Fruit fly (Drosophila melanogaster): ENCODE data around the gene Sf3b3.

Gene Sf3b3

dm6 chr3L:805642-806218 is 27.5 kb downstream of the Sf3b3 start (continued):
- TF ChIP-seq dac (GFP tag; optimal IDR thresholded peaks at IDR 0.05): peak; percentile 80
- no peak for TF ChIP-seq Blimp-1 (GFP tag; optimal IDR thresholded peaks at IDR 0.05)
- peak; percentile 59 for TF ChIP-seq cyc (GFP tag; optimal IDR thresholded peaks at IDR 0.05)
- no peak for TF ChIP-seq Eip93F (GFP tag; optimal IDR thresholded peaks at IDR 0.05)
- TF ChIP-seq CG6854 (GFP tag; optimal IDR thresholded peaks at IDR 0.05): peak; percentile 28
- peak; percentile 93 for TF ChIP-seq Eip78C (GFP tag)
- peak; percentile 64 for TF ChIP-seq Eip75B (GFP tag; optimal IDR thresholded peaks at IDR 0.05)
- TF ChIP-seq salr (GFP tag; optimal IDR thresholded peaks at IDR 0.05): peak; percentile 38 to 70
- peak; percentile 66 for TF ChIP-seq Met (GFP tag; optimal IDR thresholded peaks at IDR 0.05)
- TF ChIP-seq Sox15 (GFP tag; optimal IDR thresholded peaks at IDR 0.05): peak; percentile 35
- TF ChIP-seq CG32006 (GFP tag; optimal IDR thresholded peaks at IDR 0.05): peak; percentile 91
- peak; percentile 20 for TF ChIP-seq Hr38 (GFP tag; optimal IDR thresholded peaks at IDR 0.05)
- TF ChIP-seq spab (GFP tag; optimal IDR thresholded peaks at IDR 0.05): peak; percentile 70
- peak; percentile 63 for TF ChIP-seq CG6792 (GFP tag; optimal IDR thresholded peaks at IDR 0.05)
- peak; percentile 85 for TF ChIP-seq Lpt (GFP tag; optimal IDR thresholded peaks at IDR 0.05)
- TF ChIP-seq CG11762 (GFP tag; optimal IDR thresholded peaks at IDR 0.05; ENCODE audit: insufficient read depth): peak; percentile 62
- TF ChIP-seq fd85E (GFP tag; optimal IDR thresholded peaks at IDR 0.05): peak; percentile 5
- TF ChIP-seq CG8632 (GFP tag; optimal IDR thresholded peaks at IDR 0.05): no peak

- no peak for TF ChIP-seq Lpt (GFP tag; optimal IDR thresholded peaks at IDR 0.05)
- peak; percentile 61 for TF ChIP-seq pdm3 (GFP tag; optimal IDR thresholded peaks at IDR 0.05)
- TF ChIP-seq Sox15 (GFP tag; optimal IDR thresholded peaks at IDR 0.05): no peak
- peak; percentile 33 for TF ChIP-seq CG32006 (GFP tag; optimal IDR thresholded peaks at IDR 0.05)
- TF ChIP-seq CG6163 (GFP tag; IDR thresholded peaks at IDR 0.05): peak; percentile 62; the same call in 2 of the 3 replicates
- peak; percentile 65 for TF ChIP-seq Sox102F (GFP tag; optimal IDR thresholded peaks at IDR 0.05)
- TF ChIP-seq Ets96B (tag; optimal IDR thresholded peaks at IDR 0.05): peak; percentile 43
- no peak for TF ChIP-seq CG11762 (GFP tag; optimal IDR thresholded peaks at IDR 0.05; ENCODE audit: insufficient read depth)
- TF ChIP-seq salr (GFP tag; optimal IDR thresholded peaks at IDR 0.05): no peak
- TF ChIP-seq CG34406 (GFP tag; optimal IDR thresholded peaks at IDR 0.05): peak; percentile 15
- TF ChIP-seq Gug (GFP tag; IDR thresholded peaks at IDR 0.05): no peak
- peak; percentile 47 for TF ChIP-seq CG10669 (GFP tag; optimal IDR thresholded peaks at IDR 0.05)
- no peak for TF ChIP-seq CG11294 (GFP tag; IDR thresholded peaks at IDR 0.05)
- peak; percentile 31 for TF ChIP-seq CG1621 (tag; optimal IDR thresholded peaks at IDR 0.05)
- TF ChIP-seq achi (GFP tag; optimal IDR thresholded peaks at IDR 0.05): peak; percentile 37
- TF ChIP-seq CG16779 (tag; optimal IDR thresholded peaks at IDR 0.05): no peak
- TF ChIP-seq Hr39 (GFP tag; optimal IDR thresholded peaks at IDR 0.05): peak; percentile 41
- TF ChIP-seq CG8119 (GFP tag; IDR thresholded peaks at IDR 0.05): 0 out of 3 replicates have a peak, but pooled peaks have one; percentile 31
- peak; percentile 18 for TF ChIP-seq CG8632 (GFP tag; optimal IDR thresholded peaks at IDR 0.05)
- TF ChIP-seq Met (GFP tag; optimal IDR thresholded peaks at IDR 0.05): peak; percentile 61
- TF ChIP-seq CG6276 (GFP tag; optimal IDR thresholded peaks at IDR 0.05): no peak
- TF ChIP-seq lz (GFP tag; optimal IDR thresholded peaks at IDR 0.05): peak; percentile 45
- TF ChIP-seq CG31627 (GFP tag; optimal IDR thresholded peaks at IDR 0.05): peak; percentile 42
- TF ChIP-seq CG7368 (GFP tag; optimal IDR thresholded peaks at IDR 0.05): peak; percentile 18
- peak; percentile 37 for TF ChIP-seq Smox (GFP tag; optimal IDR thresholded peaks at IDR 0.05)
- no peak for TF ChIP-seq CG6854 (GFP tag; optimal IDR thresholded peaks at IDR 0.05)
- peak; percentile 37 for TF ChIP-seq Eip75B (GFP tag; optimal IDR thresholded peaks at IDR 0.05)
- peak; percentile 80 for TF ChIP-seq Eip78C (GFP tag)
- TF ChIP-seq Sox14 (GFP tag; optimal IDR thresholded peaks at IDR 0.05): peak; percentile 42
- no peak for TF ChIP-seq CG11902 (GFP tag; optimal IDR thresholded peaks at IDR 0.05)
- peak; percentile 79 for TF ChIP-seq svp (GFP tag)
- TF ChIP-seq CG4318 (GFP tag; optimal IDR thresholded peaks at IDR 0.05): no peak
- TF ChIP-seq CG3919 (GFP tag; optimal IDR thresholded peaks at IDR 0.05): peak; percentile 57
- TF ChIP-seq eg (GFP tag; IDR thresholded peaks at IDR 0.05): no peak
- peak; percentile 59 for TF ChIP-seq esn (GFP tag; optimal IDR thresholded peaks at IDR 0.05)
- TF ChIP-seq spab (GFP tag; optimal IDR thresholded peaks at IDR 0.05): peak; percentile 23
- peak; percentile 36 for TF ChIP-seq Hr4 (GFP tag; optimal IDR thresholded peaks at IDR 0.05)
- no peak for TF ChIP-seq CG9139 (GFP tag; optimal IDR thresholded peaks at IDR 0.05)
- no peak for TF ChIP-seq CG8319 (GFP tag; optimal IDR thresholded peaks at IDR 0.05)
- TF ChIP-seq Eip93F (GFP tag; optimal IDR thresholded peaks at IDR 0.05): no peak
- peak in 1 of 2 experiments; percentile 2 for TF ChIP-seq ss (GFP tag; optimal IDR thresholded peaks at IDR 0.05)
Measured at dm6 chr3L:804557-805260, 28.5 kb downstream of the Sf3b3 start.
